Worm (Caenorhabditis elegans) whole organism, late embryonic: ENCODE results near the gene F11A10.5.

ENCODE experiments used
- C08G9.2 ChIP-seq: sonication (generic microtip); optimal IDR thresholded peaks from 2 replicates; lab custom pipeline; 2016; ENCODE audit warnings: mild to moderate bottlenecking, missing genetic modification characterization, moderate library complexity, missing compliant biosample characterization
- C38D4.7 ChIP-seq: fragments of 200-800 bp; sonication (Bioruptor generic); optimal IDR thresholded peaks from 2 replicates; lab custom pipeline; 2018; ENCODE audit warnings: mild to moderate bottlenecking, missing genetic modification characterization, moderate library complexity, missing compliant biosample characterization
- F13H6.1 ChIP-seq: sonication (generic microtip); optimal IDR thresholded peaks from 2 replicates; lab custom pipeline; 2016; ENCODE audit warnings: missing genetic modification characterization, missing compliant biosample characterization
- K02D7.2 ChIP-seq: sonication (generic microtip); optimal IDR thresholded peaks from 2 replicates; lab custom pipeline; 2017; ENCODE audit warnings: mild to moderate bottlenecking, missing genetic modification characterization, missing compliant biosample characterization
- T23F11.4 ChIP-seq: fragments of 200-800 bp; sonication (Bioruptor generic); optimal IDR thresholded peaks from 2 replicates; lab custom pipeline; 2018; ENCODE audit warnings: mild to moderate bottlenecking, missing genetic modification characterization, missing compliant biosample characterization
- Y22D7AL.16 ChIP-seq: sonication (generic microtip); optimal IDR thresholded peaks from 2 replicates; lab custom pipeline; 2016; ENCODE audit warnings: missing genetic modification characterization, missing compliant biosample characterization
- ahr-1 ChIP-seq: sonication (generic microtip); optimal IDR thresholded peaks from 2 replicates; lab custom pipeline; 2016; ENCODE audit warnings: missing genetic modification characterization, missing compliant biosample characterization
- ama-1 ChIP-seq: fragments of 150-350 bp; optimal IDR thresholded peaks from 2 replicates; lab custom pipeline; 2014
- ceh-14 ChIP-seq: sonication (generic microtip); optimal IDR thresholded peaks from 2 replicates; lab custom pipeline; 2016; ENCODE audit warnings: missing genotype, missing genetic modification characterization, missing compliant biosample characterization
- ceh-18 ChIP-seq: sonication (generic microtip); optimal IDR thresholded peaks from 2 replicates; lab custom pipeline; 2016; ENCODE audit warnings: missing genetic modification characterization, missing compliant biosample characterization
- ceh-19 ChIP-seq: fragments of 200-800 bp; sonication (Bioruptor generic); optimal IDR thresholded peaks from 2 replicates; lab custom pipeline; 2018; ENCODE audit warnings: mild to moderate bottlenecking, missing genetic modification characterization, missing compliant biosample characterization
- ceh-2 ChIP-seq: sonication (generic microtip); optimal IDR thresholded peaks from 2 replicates; lab custom pipeline; 2016; ENCODE audit warnings: missing genotype, missing genetic modification characterization, missing compliant biosample characterization
- ceh-22 ChIP-seq: sonication (generic microtip); optimal IDR thresholded peaks from 2 replicates; lab custom pipeline; 2017; ENCODE audit warnings: missing biosample characterization, missing genetic modification characterization
- ceh-30 ChIP-seq: fragments of 150-350 bp; optimal IDR thresholded peaks from 2 replicates; lab custom pipeline; 2014; ENCODE audit warnings: missing biosample characterization, missing genetic modification characterization
- ceh-31 ChIP-seq: sonication (generic microtip); optimal IDR thresholded peaks from 2 replicates; lab custom pipeline; 2016; ENCODE audit warnings: missing genetic modification characterization, missing compliant biosample characterization
- ceh-34 ChIP-seq: sonication (generic microtip); optimal IDR thresholded peaks from 2 replicates; lab custom pipeline; 2016; ENCODE audit warnings: mild to moderate bottlenecking, missing genetic modification characterization, missing compliant biosample characterization
- dve-1 ChIP-seq: sonication (generic microtip); optimal IDR thresholded peaks from 2 replicates; lab custom pipeline; 2017; ENCODE audit warnings: antibody characterized with exemption, mild to moderate bottlenecking, missing genetic modification characterization, missing compliant biosample characterization
- elt-2 ChIP-seq: sonication (generic microtip); optimal IDR thresholded peaks from 2 replicates; lab custom pipeline; 2016; ENCODE audit warnings: missing genetic modification reagents, missing genetic modification characterization, missing compliant biosample characterization
- elt-4 ChIP-seq: sonication (generic microtip); optimal IDR thresholded peaks from 2 replicates; lab custom pipeline; 2016; ENCODE audit warnings: missing genetic modification characterization, missing compliant biosample characterization
- eyg-1 ChIP-seq: sonication (generic microtip); optimal IDR thresholded peaks from 2 replicates; lab custom pipeline; 2016; ENCODE audit warnings: missing genotype, missing genetic modification characterization, missing compliant biosample characterization
- gmeb-2 ChIP-seq: sonication (generic microtip); optimal IDR thresholded peaks from 2 replicates; lab custom pipeline; 2016; ENCODE audit warnings: missing genetic modification characterization, inconsistent platforms, missing compliant biosample characterization
- hlh-15 ChIP-seq: sonication (generic microtip); optimal IDR thresholded peaks from 2 replicates; lab custom pipeline; 2016; ENCODE audit warnings: missing genetic modification characterization, missing compliant biosample characterization
- lim-6 ChIP-seq: sonication (generic microtip); optimal IDR thresholded peaks from 2 replicates; lab custom pipeline; 2016; ENCODE audit warnings: missing genetic modification characterization, missing compliant biosample characterization
- lin-11 ChIP-seq: fragments of 200-800 bp; sonication (Bioruptor generic); optimal IDR thresholded peaks from 2 replicates; lab custom pipeline; 2018; ENCODE audit warnings: mild to moderate bottlenecking, missing genetic modification characterization, missing compliant biosample characterization
- nhr-11 ChIP-seq: fragments of 150-350 bp; optimal IDR thresholded peaks from 2 replicates; lab custom pipeline; 2014; ENCODE audit warnings: missing biosample characterization, missing genetic modification characterization
- npax-4 ChIP-seq: sonication (generic microtip); optimal IDR thresholded peaks from 2 replicates; lab custom pipeline; 2016; ENCODE audit warnings: missing genetic modification characterization, missing compliant biosample characterization
- pag-3 ChIP-seq: sonication (generic microtip); optimal IDR thresholded peaks from 2 replicates; lab custom pipeline; 2016; ENCODE audit warnings: missing compliant biosample characterization, missing genetic modification characterization, borderline replicate concordance
- pax-1 ChIP-seq: fragments of 150-350 bp; optimal IDR thresholded peaks from 2 replicates; lab custom pipeline; 2014; ENCODE audit warnings: missing biosample characterization, missing genetic modification characterization
- pha-4 ChIP-seq: fragments of 150-350 bp; optimal IDR thresholded peaks from 2 replicates; lab custom pipeline; 2018; ENCODE audit warnings: missing biosample characterization, missing genetic modification reagents, missing genetic modification characterization
- pqm-1 ChIP-seq: sonication (generic microtip); optimal IDR thresholded peaks from 2 replicates; lab custom pipeline; 2016; ENCODE audit warnings: missing genetic modification characterization, missing compliant biosample characterization
- ref-2 ChIP-seq: sonication (generic microtip); optimal IDR thresholded peaks from 2 replicates; lab custom pipeline; 2016; ENCODE audit warnings: missing genetic modification characterization, missing compliant biosample characterization
- tbx-7 ChIP-seq: sonication (generic microtip); optimal IDR thresholded peaks from 2 replicates; lab custom pipeline; 2016; ENCODE audit warnings: missing genotype, missing genetic modification characterization, missing compliant biosample characterization
- ttx-3 ChIP-seq: sonication (generic microtip); optimal IDR thresholded peaks from 2 replicates; lab custom pipeline; 2016; ENCODE audit warnings: missing genetic modification reagents, missing genetic modification characterization, missing compliant biosample characterization
- unc-3 ChIP-seq, 2 experiments: fragments of 200-800 bp in 1 of 2; sonication (Bioruptor generic) in 1 of 2; sonication (generic microtip) in 1 of 2; conservative IDR thresholded peaks in 1 of 2; optimal IDR thresholded peaks in 1 of 2; 2 replicates each; pipeline versions ENCODE4 v1.3.6 to Lab custom; 2016 to 2022; ENCODE audit warnings: missing compliant biosample characterization in 2 of 2, missing genetic modification characterization in 2 of 2, missing genetic modification reagents in 1 of 2
- unc-42 ChIP-seq: sonication (generic microtip); optimal IDR thresholded peaks from 2 replicates; lab custom pipeline; 2016; ENCODE audit warnings: missing genotype, missing genetic modification characterization, missing compliant biosample characterization
- ztf-16 ChIP-seq: sonication (generic microtip); optimal IDR thresholded peaks from 2 replicates; lab custom pipeline; 2017; ENCODE audit warnings: missing genetic modification characterization, missing compliant biosample characterization

Gene F11A10.5

DNA sequence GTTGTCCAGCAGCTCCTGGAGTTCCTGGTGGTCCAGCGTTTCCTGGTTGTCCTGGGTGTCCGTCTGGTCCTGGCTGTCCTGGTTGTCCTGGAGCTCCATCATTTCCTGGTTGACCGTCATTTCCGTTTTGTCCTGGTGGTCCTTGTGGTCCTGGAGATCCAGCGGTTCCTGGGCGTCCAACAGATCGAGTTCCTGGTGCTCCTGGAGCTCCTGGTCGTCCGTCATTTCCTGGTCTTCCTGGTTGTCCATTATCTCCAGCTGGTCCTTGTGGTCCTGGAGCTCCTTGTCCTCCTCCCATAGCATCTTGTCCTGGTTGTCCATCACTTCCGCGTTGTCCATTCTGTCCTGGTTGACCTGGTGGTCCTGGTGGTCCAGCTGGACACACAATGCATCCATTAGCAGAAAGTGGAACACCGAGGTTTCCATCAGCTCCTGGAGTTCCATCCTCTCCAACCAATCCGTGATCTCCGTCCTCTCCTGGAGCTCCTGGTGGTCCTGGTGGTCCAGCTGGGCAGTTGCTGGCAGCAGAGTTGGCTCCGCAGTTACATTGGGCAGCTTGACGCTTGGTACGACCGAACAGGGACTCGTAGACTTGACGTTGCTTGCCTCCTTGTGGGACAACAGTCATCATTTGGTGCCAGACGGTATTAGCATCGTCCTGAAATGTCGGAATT, 15.2 kb downstream of the F11A10.5 start:
- no peak for TF ChIP-seq lim-6 (tag; lab: Kevin White, UChicago)
- peak; percentile 38 for TF ChIP-seq elt-4 (tag; lab: Kevin White, UChicago)
- TF ChIP-seq Y22D7AL.16 (tag; lab: Kevin White, UChicago) = no peak
- TF ChIP-seq hlh-15 (tag; lab: Kevin White, UChicago) = no peak
- no peak for TF ChIP-seq K02D7.2 (tag; lab: Kevin White, UChicago)
- no peak for TF ChIP-seq ahr-1 (tag; lab: Kevin White, UChicago)
- TF ChIP-seq, all 69 proteins: peak for 1

DNA sequence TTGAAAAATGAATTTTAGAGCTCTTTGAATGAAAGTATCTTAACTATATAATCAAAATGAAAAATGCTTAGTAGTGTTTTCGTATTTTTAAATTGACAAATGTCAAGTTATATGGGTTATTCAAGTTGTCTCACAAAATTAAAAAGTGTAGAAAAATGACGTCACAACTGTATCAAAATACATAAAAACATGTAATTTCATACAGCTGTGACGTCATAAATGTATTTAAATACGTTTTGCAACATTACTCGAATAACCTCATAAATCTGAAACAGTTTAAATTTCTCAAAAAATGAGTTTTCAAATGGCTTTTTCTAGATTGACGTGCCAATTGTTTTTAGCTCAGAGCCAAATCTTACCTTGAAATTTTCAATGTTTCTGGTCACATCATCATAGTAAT, 15.8 kb downstream of the F11A10.5 start:
- TF ChIP-seq unc-3 (GFP tag; conservative IDR thresholded peaks at IDR 0.05; lab: Robert Waterston, UW) = no peak
- TF ChIP-seq unc-3 (tag; optimal IDR thresholded peaks at IDR 0.05; lab: Kevin White, UChicago) = no peak
- no peak for TF ChIP-seq Y22D7AL.16 (tag; lab: Kevin White, UChicago)

DNA sequence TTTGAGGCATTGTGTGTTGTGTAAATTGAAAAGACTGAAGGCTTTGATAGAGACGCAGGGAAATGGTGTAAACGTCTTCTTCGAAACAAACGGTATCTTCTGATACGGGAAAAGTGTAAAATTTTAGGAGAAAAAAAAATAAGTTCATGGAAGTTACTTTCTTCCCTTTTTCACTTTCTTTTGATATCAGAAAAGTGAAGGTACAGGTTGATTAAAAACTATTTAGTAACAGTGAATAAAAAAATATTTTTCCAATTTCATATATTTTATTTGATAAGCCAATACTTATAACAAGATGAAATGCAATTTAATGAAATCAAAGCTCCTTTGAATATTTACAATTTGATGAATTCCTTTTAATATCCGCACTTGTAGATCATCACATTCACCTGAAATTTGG, 16.4 kb downstream of the F11A10.5 start, which contains the start of gene col-129:
Gene col-129 (minus strand): TSS at position 101 of the 400 bp plus-strand sequence.
- TF ChIP-seq tbx-7 (tag; lab: Kevin White, UChicago) (no peak), ceh-31 (tag; lab: Kevin White, UChicago) (no peak), pag-3 (tag; lab: Kevin White, UChicago) (no peak), pax-1 (tag; lab: Kevin White, UChicago) (no peak), ceh-30 (tag; lab: Kevin White, UChicago) (no peak), ttx-3 (no peak), eyg-1 (tag; lab: Kevin White, UChicago) (no peak), pqm-1 (tag; lab: Kevin White, UChicago) (no peak)

DNA sequence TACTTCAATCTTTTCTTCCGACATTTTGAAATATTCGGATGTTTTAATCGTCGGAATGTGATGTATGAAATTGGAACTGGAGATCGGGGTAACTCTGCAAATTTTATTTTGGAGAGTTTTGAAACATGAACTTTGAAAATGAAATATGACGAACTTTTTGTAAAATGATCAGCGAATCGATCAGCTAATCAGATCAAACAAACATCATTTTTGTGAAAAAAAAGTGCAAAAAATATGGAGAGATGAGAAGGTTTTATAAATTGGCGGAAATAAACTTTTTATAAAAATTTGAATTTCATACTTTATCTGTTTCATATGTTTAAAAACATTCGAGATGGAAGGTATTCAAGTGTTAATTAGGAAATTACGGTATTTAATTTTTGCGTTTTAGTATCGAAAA, 17.6 kb downstream of the F11A10.5 start, which contains the start of gene dlc-2:
Gene dlc-2 (minus strand): TSS at position 101 of the 400 bp plus-strand sequence.
- TF ChIP-seq ama-1 (lab: Kevin White, UChicago) = no peak
- TF ChIP-seq ttx-3 = no peak
- no peak for TF ChIP-seq T23F11.4
- no peak for TF ChIP-seq ceh-18 (tag; lab: Kevin White, UChicago)
- TF ChIP-seq ref-2 (tag; lab: Kevin White, UChicago) = no peak
- no peak for TF ChIP-seq ceh-19 (GFP tag; lab: Kevin White, UChicago)
- no peak for TF ChIP-seq ztf-16 (tag; lab: Kevin White, UChicago)
- no peak for TF ChIP-seq lim-6 (tag; lab: Kevin White, UChicago)
- TF ChIP-seq F13H6.1 = no peak
- TF ChIP-seq pqm-1 (tag; lab: Kevin White, UChicago) = no peak
- no peak for TF ChIP-seq C08G9.2 (tag; lab: Kevin White, UChicago)
- no peak for TF ChIP-seq lin-11 (tag; lab: Kevin White, UChicago)
- TF ChIP-seq pha-4 (tag; lab: Kevin White, UChicago) = no peak
- TF ChIP-seq ceh-31 (tag; lab: Kevin White, UChicago) = no peak
- TF ChIP-seq npax-4 (tag; lab: Kevin White, UChicago) = no peak
- TF ChIP-seq gmeb-2 (tag; lab: Kevin White, UChicago) = no peak
- no peak for TF ChIP-seq pax-1 (tag; lab: Kevin White, UChicago)
- no peak for TF ChIP-seq ceh-22
- TF ChIP-seq ceh-14 (tag; lab: Kevin White, UChicago) = no peak
- no peak for TF ChIP-seq ceh-2 (tag; lab: Kevin White, UChicago)
- TF ChIP-seq, all 69 proteins: peak for 0

DNA sequence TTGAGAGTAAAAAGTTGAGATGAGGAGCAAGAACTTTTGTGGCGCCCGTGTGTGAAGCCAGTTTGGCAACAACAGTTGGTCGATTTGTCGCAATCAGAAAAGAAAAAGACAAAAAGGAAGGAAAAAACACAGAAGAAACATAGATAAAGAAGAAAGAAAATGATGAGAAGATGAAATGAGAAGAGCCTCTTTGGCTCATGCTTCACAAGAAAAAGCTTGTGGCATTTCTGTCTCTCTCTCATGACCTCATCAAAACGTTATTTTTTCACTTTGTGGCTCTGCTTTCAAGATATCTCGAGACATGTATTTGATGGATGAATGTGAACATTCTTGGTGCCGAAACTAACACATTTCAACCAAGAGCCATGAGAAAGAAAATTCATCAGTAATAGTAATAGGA, 19.1 kb downstream of the F11A10.5 start:
- TF ChIP-seq ceh-18 (tag; lab: Kevin White, UChicago) = peak; percentile 62
- TF ChIP-seq nhr-11 (tag; lab: Kevin White, UChicago) = no peak

DNA sequence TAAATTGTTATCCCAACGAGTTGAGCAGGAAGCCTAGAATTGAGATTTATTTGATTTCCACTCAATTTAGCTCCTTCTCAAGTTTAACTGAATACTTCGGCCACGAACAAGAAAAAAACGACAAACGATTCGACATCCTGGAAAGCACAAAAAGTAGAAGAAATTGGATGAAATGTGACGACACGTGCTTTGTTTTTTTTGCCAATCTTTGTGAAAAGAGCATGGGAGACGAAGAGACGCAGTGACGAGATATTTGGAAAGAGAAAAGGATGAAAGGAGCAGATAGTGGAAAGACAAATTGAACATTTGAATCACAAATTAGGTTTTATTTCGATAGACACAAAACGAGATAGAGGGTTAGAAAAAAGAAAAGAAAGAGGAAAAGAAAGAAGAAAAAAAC, 20.6 kb downstream of the F11A10.5 start:
- no peak for TF ChIP-seq elt-2 (tag; lab: Kevin White, UChicago)
- no peak for TF ChIP-seq unc-3 (GFP tag; conservative IDR thresholded peaks at IDR 0.05; lab: Robert Waterston, UW)
- no peak for TF ChIP-seq unc-3 (tag; optimal IDR thresholded peaks at IDR 0.05; lab: Kevin White, UChicago)
- TF ChIP-seq dve-1 (tag; lab: Kevin White, UChicago) = no peak
- TF ChIP-seq ceh-14 (tag; lab: Kevin White, UChicago) = no peak
- peak; percentile 91 for TF ChIP-seq unc-42 (tag; lab: Kevin White, UChicago)
- no peak for TF ChIP-seq eyg-1 (tag; lab: Kevin White, UChicago)
- no peak for TF ChIP-seq C38D4.7 (GFP tag; lab: Kevin White, UChicago)
- no peak for TF ChIP-seq pax-1 (tag; lab: Kevin White, UChicago)
- TF ChIP-seq ceh-34 (tag; lab: Kevin White, UChicago) = no peak
- TF ChIP-seq, all 69 proteins: peak for 1
